Worm (Caenorhabditis elegans) whole organism, late embryonic: ENCODE measurements around the gene dnj-25.

Experiments used
- ceh-30 ChIP-seq: fragments of 150-350 bp; optimal IDR thresholded peaks from 2 replicates; lab custom pipeline; 2014; ENCODE audit warnings: missing biosample characterization, missing genetic modification characterization
- fkh-10 ChIP-seq: fragments of 150-350 bp; optimal IDR thresholded peaks from 2 replicates; lab custom pipeline; 2014; ENCODE audit warnings: missing biosample characterization, missing genetic modification reagents, missing genetic modification characterization
- madf-2 ChIP-seq: sonication (generic microtip); optimal IDR thresholded peaks from 2 replicates; lab custom pipeline; 2017; ENCODE audit warnings: missing genetic modification characterization, missing compliant biosample characterization
- pros-1 ChIP-seq: fragments of 150-350 bp; optimal IDR thresholded peaks from 2 replicates; lab custom pipeline; 2014; ENCODE audit warnings: missing biosample characterization, missing genetic modification reagents, missing genetic modification characterization

ce11 chrV:20693968-20694367, 50.2 kb downstream of the dnj-25 start:
- TF ChIP-seq pros-1 (tag; lab: Kevin White, UChicago): no peak
- peak; percentile 29 for TF ChIP-seq madf-2 (tag; lab: Kevin White, UChicago)
- TF ChIP-seq ceh-30: no peak
- no peak for TF ChIP-seq fkh-10
